Worm (Caenorhabditis elegans) whole organism, L4 larva: ENCODE measurements around the gene F36H1.12.

Source experiments
- T26A8.4 ChIP-seq: fragments of 200-800 bp; sonication (Bioruptor generic); IDR thresholded peaks from 2 replicates; pipeline ENCODE4 v1.3.6; 2022; ENCODE audit warnings: missing genetic modification characterization, missing compliant biosample characterization
- ceh-82 ChIP-seq: sonication (generic microtip); optimal IDR thresholded peaks from 2 replicates; lab custom pipeline; 2017; ENCODE audit warnings: missing biosample characterization, missing genetic modification characterization
- fos-1 ChIP-seq: fragments of 150-350 bp; optimal IDR thresholded peaks from 2 replicates; lab custom pipeline; 2014; ENCODE audit warnings: missing biosample characterization, missing genetic modification characterization
- lin-15B ChIP-seq: fragments of 150-350 bp; sonication (generic microtip); optimal IDR thresholded peaks from 3 replicates; lab custom pipeline; 2014; ENCODE audit warnings: missing biosample characterization, missing genetic modification characterization
- lsy-2 ChIP-seq, 2 experiments: fragments of 150-350 bp in 1 of 2; sonication (generic microtip) in 1 of 2; optimal IDR thresholded peaks; 2 replicates each; lab custom pipeline; 2014 to 2017; ENCODE audit warnings: missing biosample characterization in 2 of 2, missing genetic modification characterization in 2 of 2
- nhr-28 ChIP-seq: fragments of 150-350 bp; optimal IDR thresholded peaks from 2 replicates; lab custom pipeline; 2014; ENCODE audit warnings: missing biosample characterization, missing genetic modification characterization
- unc-130 ChIP-seq: sonication (generic microtip); optimal IDR thresholded peaks from 2 replicates; lab custom pipeline; 2016; ENCODE audit warnings: missing genetic modification reagents, missing genetic modification characterization, missing compliant biosample characterization
- ztf-11 ChIP-seq: fragments of 150-350 bp; optimal IDR thresholded peaks from 2 replicates; lab custom pipeline; 2014; ENCODE audit warnings: missing biosample characterization, missing genetic modification characterization
- ztf-7 ChIP-seq: fragments of 150-350 bp; optimal IDR thresholded peaks from 2 replicates; lab custom pipeline; 2014; ENCODE audit warnings: missing biosample characterization, missing genetic modification characterization

DNA sequence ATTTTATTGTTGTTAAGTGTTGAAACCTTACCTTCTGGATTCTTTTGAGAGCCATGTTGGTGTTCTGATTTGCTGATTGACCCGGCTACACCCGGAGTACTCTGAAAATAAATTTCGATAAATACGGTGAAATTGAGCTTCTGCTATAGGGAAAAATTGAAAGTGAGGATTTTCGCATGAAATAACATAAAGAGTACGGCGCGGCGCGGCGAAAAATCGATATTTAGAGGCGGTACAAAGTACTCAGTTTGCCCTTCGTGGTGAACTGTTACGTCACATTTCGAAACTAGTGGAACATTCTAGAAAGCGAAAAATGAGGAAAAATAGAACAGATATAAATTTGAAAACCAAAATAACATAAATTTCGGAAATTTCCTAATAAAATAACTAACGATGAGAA is 28.7 kb upstream of the F36H1.12 start, which contains the start of gene let-70:
- TF ChIP-seq ztf-7 (tag; lab: Kevin White, UChicago) (no peak), ztf-11 (tag; lab: Kevin White, UChicago) (no peak), unc-130 (no peak), lin-15B (tag; lab: Kevin White, UChicago) (no peak), nhr-28 (tag; lab: Kevin White, UChicago) (no peak), T26A8.4 (no peak), lsy-2 (tag; optimal IDR thresholded peaks at IDR 0.05; lab: Kevin White, UChicago) (no peak), fos-1 (tag; lab: Kevin White, UChicago) (no peak), ceh-82 (tag; lab: Kevin White, UChicago) (no peak)
